Fruit fly (Drosophila melanogaster) whole organism, adult: Measurements from ENCODE around the gene Rtnl1.
A peak's percentile ranks its signal among the peaks of the same experiment; 100 is the strongest.

ENCODE experiments used
- CG11617 ChIP-seq: fragments of 200-800 bp; sonication (Bioruptor generic); optimal IDR thresholded peaks from 2 replicates; lab custom pipeline; 2017; ENCODE audit warnings: mild to moderate bottlenecking, missing biosample characterization, missing genetic modification reagents, missing genetic modification characterization
- CG12768 ChIP-seq: fragments of 200-800 bp; sonication (Bioruptor generic); optimal IDR thresholded peaks from 2 replicates; lab custom pipeline; 2017; ENCODE audit warnings: missing biosample characterization, missing genetic modification characterization, mild to moderate bottlenecking, moderate library complexity, missing genetic modification reagents
- CG14711 ChIP-seq: fragments of 200-800 bp; sonication (Bioruptor generic); optimal IDR thresholded peaks from 2 replicates; lab custom pipeline; 2018; ENCODE audit warnings: missing biosample characterization, mild to moderate bottlenecking, missing genetic modification characterization, moderate library complexity
- CG1620 ChIP-seq: fragments of 200-800 bp; sonication (Bioruptor generic); optimal IDR thresholded peaks from 2 replicates; lab custom pipeline; 2016; ENCODE audit warnings: missing biosample characterization, missing genetic modification characterization
- CG33017 ChIP-seq: fragments of 200-800 bp; sonication (Bioruptor generic); optimal IDR thresholded peaks from 2 replicates; lab custom pipeline; 2018; ENCODE audit warnings: missing biosample characterization, mild to moderate bottlenecking, missing genetic modification characterization, moderate library complexity
- CG5204 ChIP-seq: fragments of 200-800 bp; sonication (Bioruptor generic); optimal IDR thresholded peaks from 2 replicates; lab custom pipeline; 2016; ENCODE audit warnings: missing biosample characterization, missing genetic modification characterization
- CG7045 ChIP-seq: fragments of 200-800 bp; sonication (Bioruptor generic); optimal IDR thresholded peaks from 2 replicates; lab custom pipeline; 2017; ENCODE audit warnings: missing biosample characterization, mild to moderate bottlenecking, missing genetic modification characterization
- CG7101 ChIP-seq: fragments of 200-800 bp; sonication (Bioruptor generic); optimal IDR thresholded peaks from 2 replicates; lab custom pipeline; 2018; ENCODE audit warnings: missing biosample characterization, mild to moderate bottlenecking, missing genetic modification characterization, moderate library complexity
- Clk ChIP-seq: fragments of 200-800 bp; sonication (Bioruptor generic); optimal IDR thresholded peaks from 2 replicates; lab custom pipeline; 2017; ENCODE audit warnings: missing biosample characterization, missing genetic modification characterization
- Crg-1 ChIP-seq: fragments of 200-800 bp; sonication (Bioruptor generic); optimal IDR thresholded peaks from 2 replicates; lab custom pipeline; 2016; ENCODE audit warnings: missing biosample characterization, missing genetic modification characterization
- Hr96 ChIP-seq: fragments of 200-800 bp; sonication (Bioruptor generic); optimal IDR thresholded peaks from 2 replicates; lab custom pipeline; 2016; ENCODE audit warnings: missing biosample characterization, missing genetic modification characterization
- Mnt ChIP-seq: fragments of 200-800 bp; sonication (Bioruptor generic); optimal IDR thresholded peaks from 2 replicates; lab custom pipeline; 2016; ENCODE audit warnings: missing biosample characterization, mild to moderate bottlenecking, missing genetic modification characterization
- bab1 ChIP-seq: fragments of 200-800 bp; sonication (Bioruptor generic); optimal IDR thresholded peaks from 3 replicates; lab custom pipeline; 2019; ENCODE audit warnings: missing biosample characterization, mild to moderate bottlenecking, missing genetic modification characterization, moderate library complexity
- cic ChIP-seq: fragments of 200-800 bp; sonication (Bioruptor generic); optimal IDR thresholded peaks from 2 replicates; lab custom pipeline; 2017; ENCODE audit warnings: missing biosample characterization, mild to moderate bottlenecking, missing genetic modification characterization, moderate library complexity
- cnc ChIP-seq, 2 experiments: fragments of >200 bp; optimal IDR thresholded peaks; 2 replicates each; lab custom pipeline; 2017
- kay ChIP-seq: fragments of 200-800 bp; sonication (Bioruptor generic); peaks from one replicate; lab custom pipeline; 2016; ENCODE audit warnings: missing biosample characterization, missing genetic modification characterization, borderline replicate concordance
- ovo ChIP-seq: fragments of 200-800 bp; sonication (Bioruptor generic); optimal IDR thresholded peaks from 2 replicates; lab custom pipeline; 2016; ENCODE audit warnings: missing biosample characterization, missing genetic modification characterization
- pad ChIP-seq: fragments of 200-800 bp; sonication (Bioruptor generic); optimal IDR thresholded peaks from 3 replicates; lab custom pipeline; 2017; ENCODE audit warnings: missing biosample characterization, missing genetic modification characterization, mild to moderate bottlenecking, moderate library complexity, missing genetic modification reagents
- tj ChIP-seq: fragments of 200-800 bp; sonication (Bioruptor generic); optimal IDR thresholded peaks from 3 replicates; lab custom pipeline; 2017; ENCODE audit warnings: missing biosample characterization, mild to moderate bottlenecking, missing genetic modification characterization, moderate library complexity
- toe ChIP-seq: fragments of 200-800 bp; sonication (Bioruptor generic); optimal IDR thresholded peaks from 2 replicates; lab custom pipeline; 2016; ENCODE audit warnings: missing biosample characterization, missing genetic modification characterization

Rtnl1 gene

DNA sequence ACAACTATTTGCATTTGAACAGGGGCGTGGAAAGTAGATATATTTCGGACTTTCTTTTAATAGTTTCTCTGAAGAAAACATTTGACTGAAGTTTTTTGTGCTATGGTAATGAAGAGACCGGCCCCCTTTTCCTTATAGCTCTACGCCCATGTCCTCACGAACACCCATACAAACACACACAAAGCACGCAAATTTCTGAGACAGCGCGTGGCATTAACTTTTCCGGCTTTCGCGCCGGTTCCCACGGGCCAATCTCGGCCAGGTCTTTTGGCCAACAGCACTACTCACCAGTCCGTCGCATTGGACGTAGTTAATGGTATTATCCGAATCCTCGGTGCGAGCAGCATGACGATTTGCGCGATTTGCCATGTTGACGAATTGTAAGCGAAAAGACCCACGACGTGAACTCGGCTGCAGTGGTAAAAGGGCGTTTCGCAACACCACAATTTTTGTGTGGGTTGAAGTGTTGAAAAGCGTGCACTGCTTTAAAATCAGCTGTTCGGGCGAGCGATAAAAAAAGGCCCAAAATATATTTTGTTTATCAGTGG, 42.9 kb upstream of the Rtnl1 start, which contains the start of gene senju:
TSS of gene senju (plus strand) at position 477 of the 548 bp plus-strand sequence.
- peak; percentile 80 for TF ChIP-seq bab1 (GFP tag; lab: Kevin White, UChicago)
- peak; percentile 79 for TF ChIP-seq Hr96 (GFP tag; lab: Kevin White, UChicago)
- peak; percentile 77 for TF ChIP-seq CG7045
- peak; percentile 83 for TF ChIP-seq ovo (GFP tag; lab: Kevin White, UChicago)
- TF ChIP-seq CG12768 (GFP tag; lab: Kevin White, UChicago): peak; percentile 91
- TF ChIP-seq Mnt (GFP tag; lab: Kevin White, UChicago): peak; percentile 98
- TF ChIP-seq Clk: peak; percentile 67
- TF ChIP-seq CG33017 (tag; lab: Kevin White, UChicago): peak; percentile 82
- TF ChIP-seq toe (GFP tag; lab: Kevin White, UChicago): no peak
- TF ChIP-seq CG14711: peak; percentile 66
- peak; percentile 89 for TF ChIP-seq cic (GFP tag; lab: Kevin White, UChicago)
- peak; percentile 86 for TF ChIP-seq CG7101 (tag; lab: Kevin White, UChicago)
- TF ChIP-seq CG5204 (GFP tag; lab: Kevin White, UChicago): no peak
- TF ChIP-seq kay (GFP tag; lab: Kevin White, UChicago): no peak
- peak; percentile 97 for TF ChIP-seq Crg-1 (GFP tag; lab: Kevin White, UChicago)
- peak; percentile 86 for TF ChIP-seq CG11617 (GFP tag; lab: Kevin White, UChicago)
- peak; percentile 83 for TF ChIP-seq tj (GFP tag; lab: Kevin White, UChicago)
- peak; percentile 94 for TF ChIP-seq CG1620
- TF ChIP-seq pad: peak; percentile 88
- no peak for TF ChIP-seq cnc (optimal IDR thresholded peaks at IDR 0.05; lab: Kevin White, UChicago)

DNA sequence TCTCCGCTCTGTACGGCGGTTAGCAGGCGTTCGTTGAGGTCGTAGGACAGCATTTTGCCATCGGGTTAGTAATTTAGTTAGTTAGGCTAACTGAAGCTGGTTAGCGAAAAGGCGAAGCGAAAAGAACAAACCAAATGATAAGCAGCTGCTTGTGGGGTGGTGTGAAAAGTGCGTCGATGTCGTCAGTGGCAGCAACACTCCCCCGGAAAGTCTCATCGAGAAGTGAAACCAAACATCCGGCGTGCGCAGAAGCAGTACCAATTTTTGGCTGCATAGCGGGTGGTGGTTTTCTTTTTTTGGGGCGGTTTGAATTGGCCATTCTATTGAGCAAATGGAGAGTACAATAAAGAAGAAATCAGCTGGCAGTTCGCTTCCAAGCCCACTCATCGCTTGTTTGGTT, 41.3 kb upstream of the Rtnl1 start, which contains the start of gene CG9121:
TSS of gene CG9121 (minus strand) at position 238 of the 400 bp plus-strand sequence.
- no peak for TF ChIP-seq CG7101 (tag; lab: Kevin White, UChicago)
- TF ChIP-seq Mnt (GFP tag; lab: Kevin White, UChicago): no peak
- TF ChIP-seq ovo (GFP tag; lab: Kevin White, UChicago): no peak
- TF ChIP-seq CG1620: no peak
- no peak for TF ChIP-seq bab1 (GFP tag; lab: Kevin White, UChicago)
- TF ChIP-seq Hr96 (GFP tag; lab: Kevin White, UChicago): no peak
- no peak for TF ChIP-seq CG12768 (GFP tag; lab: Kevin White, UChicago)
- TF ChIP-seq cic (GFP tag; lab: Kevin White, UChicago): no peak
- TF ChIP-seq CG5204 (GFP tag; lab: Kevin White, UChicago): no peak
- TF ChIP-seq Crg-1 (GFP tag; lab: Kevin White, UChicago): no peak
- no peak for TF ChIP-seq CG7045
- TF ChIP-seq CG11617 (GFP tag; lab: Kevin White, UChicago): no peak
- TF ChIP-seq tj (GFP tag; lab: Kevin White, UChicago): no peak
- TF ChIP-seq kay (GFP tag; lab: Kevin White, UChicago): no peak
- no peak for TF ChIP-seq CG14711

DNA sequence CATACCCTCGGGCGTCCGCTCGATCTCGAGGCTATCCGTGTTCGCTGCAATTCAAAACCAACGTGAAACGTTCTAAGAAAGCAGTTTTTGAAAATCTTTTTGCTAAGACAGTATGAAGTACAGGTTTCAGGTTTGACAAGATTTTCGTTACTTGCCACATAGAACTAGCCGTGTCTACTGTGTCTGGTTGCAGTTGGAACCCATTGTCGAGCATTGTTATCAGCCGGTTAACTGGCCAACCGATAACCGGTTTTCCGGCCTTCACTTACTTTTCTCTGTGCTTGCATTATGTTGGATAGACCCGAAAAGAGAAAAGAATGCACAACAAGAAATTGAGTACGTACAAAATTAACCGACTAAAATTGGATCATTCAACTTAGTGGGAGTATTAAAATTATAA, 40.5 kb upstream of the Rtnl1 start:
- no peak for TF ChIP-seq kay (GFP tag; lab: Kevin White, UChicago)
- no peak for TF ChIP-seq CG11617 (GFP tag; lab: Kevin White, UChicago)

DNA sequence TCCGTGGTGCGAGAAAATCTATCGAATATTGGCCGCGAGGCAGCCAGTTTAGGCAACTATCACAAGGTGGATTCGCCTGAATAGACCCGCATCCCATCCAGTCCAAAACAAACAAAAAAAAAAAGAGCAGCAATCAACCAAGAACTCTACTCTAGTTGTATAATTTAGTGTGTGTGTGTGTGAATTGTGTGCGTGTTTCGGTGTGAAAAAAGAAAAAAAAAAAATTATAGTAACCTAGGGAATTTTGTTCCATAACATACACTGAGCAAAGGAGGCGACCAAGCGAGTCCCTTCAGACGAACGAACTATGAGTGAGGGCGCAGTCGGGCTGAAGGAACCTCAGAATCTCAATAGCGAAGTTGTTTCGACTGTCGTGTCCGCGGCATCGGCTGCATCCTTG, 36.7 kb upstream of the Rtnl1 start:
- TF ChIP-seq Clk (no peak), CG1620 (no peak), CG7101 (tag; lab: Kevin White, UChicago) (no peak), CG11617 (GFP tag; lab: Kevin White, UChicago) (no peak), tj (GFP tag; lab: Kevin White, UChicago) (no peak), Crg-1 (GFP tag; lab: Kevin White, UChicago) (no peak), Mnt (GFP tag; lab: Kevin White, UChicago) (no peak), CG33017 (tag; lab: Kevin White, UChicago) (no peak), pad (no peak)

DNA sequence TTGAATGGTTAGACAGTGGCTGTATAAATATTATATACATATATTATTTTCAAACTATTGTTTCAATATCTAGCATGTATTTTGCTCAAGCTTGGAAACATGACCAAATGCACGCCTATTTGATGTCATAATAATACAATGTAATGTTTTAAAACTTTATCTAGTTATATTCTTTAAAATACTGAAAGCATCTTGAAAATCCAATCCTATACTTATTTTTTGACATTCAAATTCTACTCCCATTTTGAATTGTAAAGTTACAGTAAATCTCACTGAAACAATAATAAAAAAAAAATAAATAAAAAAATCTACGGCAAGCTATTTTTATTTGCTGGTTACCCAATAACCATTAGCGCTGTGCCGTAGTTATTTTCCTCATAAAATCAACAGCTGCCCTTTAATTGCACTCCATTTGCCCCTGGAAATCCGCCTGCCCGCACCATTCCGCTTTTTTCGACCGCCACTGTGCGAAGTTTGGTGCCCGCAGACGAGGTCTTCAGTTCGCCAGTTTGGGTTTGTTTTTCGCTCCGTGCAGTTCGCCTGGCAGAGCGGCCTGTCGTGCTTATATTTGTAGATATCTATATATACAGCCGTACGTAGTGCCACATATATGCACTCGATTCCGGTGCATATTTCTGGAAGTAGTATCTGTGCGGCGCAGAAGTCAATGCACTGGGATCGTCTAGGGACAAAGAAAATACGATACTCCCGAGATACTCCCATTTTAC, 35.5 kb upstream of the Rtnl1 start:
- peak; percentile 18 for TF ChIP-seq pad
- TF ChIP-seq Mnt (GFP tag; lab: Kevin White, UChicago): peak; percentile 33
- TF ChIP-seq cnc (optimal IDR thresholded peaks at IDR 0.05; lab: Kevin White, UChicago): no peak
- peak; percentile 58 for TF ChIP-seq ovo (GFP tag; lab: Kevin White, UChicago)
- TF ChIP-seq CG7045: no peak
- TF ChIP-seq bab1 (GFP tag; lab: Kevin White, UChicago): no peak
- peak; percentile 15 for TF ChIP-seq CG5204 (GFP tag; lab: Kevin White, UChicago)
- TF ChIP-seq Clk: no peak
- TF ChIP-seq tj (GFP tag; lab: Kevin White, UChicago): peak; percentile 26
- TF ChIP-seq toe (GFP tag; lab: Kevin White, UChicago): no peak
- peak; percentile 57 for TF ChIP-seq CG11617 (GFP tag; lab: Kevin White, UChicago)
- peak; percentile 13 for TF ChIP-seq cic (GFP tag; lab: Kevin White, UChicago)
- peak; percentile 10 for TF ChIP-seq CG12768 (GFP tag; lab: Kevin White, UChicago)
- TF ChIP-seq CG14711: no peak
- TF ChIP-seq CG7101 (tag; lab: Kevin White, UChicago): peak; percentile 48
- no peak for TF ChIP-seq Hr96 (GFP tag; lab: Kevin White, UChicago)
- peak; percentile 57 for TF ChIP-seq CG33017 (tag; lab: Kevin White, UChicago)
- TF ChIP-seq Crg-1 (GFP tag; lab: Kevin White, UChicago): peak; percentile 34
- TF ChIP-seq kay (GFP tag; lab: Kevin White, UChicago): peak; percentile 66
- TF ChIP-seq CG1620: peak; percentile 4
